Worm (Caenorhabditis elegans): Measurements from ENCODE around the gene F31F6.2.

F31F6.2 gene

DNA sequence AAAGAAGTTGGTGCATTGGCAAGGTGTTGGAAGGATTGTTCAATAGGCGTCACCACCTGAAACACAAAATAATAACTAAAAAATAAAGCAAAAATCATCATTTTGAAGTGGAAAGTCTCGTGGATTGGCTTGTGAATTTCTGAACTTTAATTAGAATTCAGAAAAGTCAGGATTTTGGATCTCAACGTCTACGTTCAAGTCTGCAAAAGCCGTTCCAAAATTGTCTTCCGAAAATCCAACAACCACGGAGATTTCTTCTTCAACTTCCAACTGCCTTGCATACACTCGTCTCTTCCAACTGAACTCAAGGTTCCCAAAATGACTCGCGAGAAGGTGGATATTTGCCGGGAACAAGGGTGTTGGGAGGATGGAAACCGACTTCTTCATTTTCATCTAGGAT is 5.9 kb downstream of the F31F6.2 start, which contains the start of gene C27C12.3 (continued):
- no peak for TF ChIP-seq T26A5.8 (tag; optimal IDR thresholded peaks at IDR 0.05)

DNA sequence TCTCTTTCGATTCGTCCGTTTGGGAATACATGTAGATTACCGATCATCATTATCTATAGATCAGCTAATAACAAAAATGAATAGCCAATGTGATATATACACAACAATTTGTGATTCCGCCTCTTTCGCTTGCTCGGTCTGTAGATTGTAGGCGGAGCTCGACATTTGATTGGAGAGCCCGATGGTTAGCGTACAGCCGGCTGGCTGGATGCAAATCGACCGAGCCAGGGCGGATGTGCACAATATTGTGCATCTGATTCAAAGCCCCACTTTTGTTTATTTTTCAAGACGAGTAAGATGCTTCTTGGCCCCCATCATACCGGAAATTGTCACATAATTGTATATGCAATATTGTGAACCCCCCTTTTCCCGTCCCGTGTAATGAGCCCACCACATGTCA is 9.9 kb downstream of the F31F6.2 start, which contains the start of gene dmd-4:
Gene dmd-4, minus strand, starts transcription at position 101 of the 400 bp plus-strand sequence.
- TF ChIP-seq nhr-27 (tag; optimal IDR thresholded peaks at IDR 0.05) = no peak
- no peak for TF ChIP-seq tbp1 (GFP tag; optimal IDR thresholded peaks at IDR 0.05)
- TF ChIP-seq D2030.7 (GFP tag; IDR thresholded peaks at IDR 0.05) = no peak
- TF ChIP-seq nhr-179 (tag; optimal IDR thresholded peaks at IDR 0.05) = no peak
- no peak for TF ChIP-seq nhr-90 (tag; optimal IDR thresholded peaks at IDR 0.05)
- no peak for TF ChIP-seq egl-18 (GFP tag; IDR thresholded peaks at IDR 0.05)
- TF ChIP-seq nfyb-1 (GFP tag; IDR thresholded peaks at IDR 0.05) = no peak
- no peak for TF ChIP-seq atf-7 (tag; optimal IDR thresholded peaks at IDR 0.05)
- no peak for TF ChIP-seq F52B5.7 (tag; optimal IDR thresholded peaks at IDR 0.05)
- TF ChIP-seq egrh-3 (GFP tag; IDR thresholded peaks at IDR 0.05) = no peak
- TF ChIP-seq sptf-2 (GFP tag; optimal IDR thresholded peaks at IDR 0.05) = no peak

DNA sequence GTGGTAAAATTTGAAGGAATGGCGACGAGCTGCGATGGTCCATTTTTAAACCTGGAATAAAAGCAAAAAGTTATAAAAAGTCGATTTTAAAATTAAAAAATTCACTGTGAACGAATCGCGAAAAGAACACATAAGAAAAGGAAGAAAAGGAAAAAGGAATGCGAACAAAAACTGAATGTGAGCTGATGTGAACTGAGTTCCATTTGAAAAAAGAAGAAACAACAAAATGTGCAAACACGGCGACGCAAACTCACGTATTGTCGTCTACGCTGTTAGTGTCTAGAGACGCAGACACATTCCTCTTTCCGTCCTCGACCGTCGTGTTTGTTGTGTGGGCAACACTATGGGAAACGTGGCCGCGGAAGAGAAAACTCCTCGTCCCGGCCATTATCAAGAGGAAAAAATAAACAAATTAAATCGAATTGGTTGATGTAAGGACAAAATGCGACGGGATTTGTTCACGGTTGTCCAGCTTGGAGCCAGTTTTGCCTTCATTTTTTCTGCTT is 17.9 kb downstream of the F31F6.2 start, which contains the start of the genes C27C12.1 and C27C12.4:
Gene C27C12.1, minus strand, starts transcription at position 51 of the 506 bp plus-strand sequence.
Gene C27C12.4, plus strand, starts transcription at position 375 of the 506 bp plus-strand sequence.
- TF ChIP-seq B0336.3 (GFP tag; IDR thresholded peaks at IDR 0.05) (peak; percentile 50; the same call in 1 of the 2 replicates), F57A8.1 (GFP tag; optimal IDR thresholded peaks at IDR 0.05) (no peak), nhr-80 (tag; optimal IDR thresholded peaks at IDR 0.05) (peak; percentile 83), fkh-3 (tag; optimal IDR thresholded peaks at IDR 0.05) (no peak), nhr-179 (tag; optimal IDR thresholded peaks at IDR 0.05) (no peak), attf-3 (GFP tag; conservative IDR thresholded peaks at IDR 0.05) (no peak), chd-7 (tag; optimal IDR thresholded peaks at IDR 0.05) (peak; percentile 41), ztf-28 (GFP tag; IDR thresholded peaks at IDR 0.05) (no peak), repo-1 (tag; optimal IDR thresholded peaks at IDR 0.05) (no peak), nfyb-1 (GFP tag; IDR thresholded peaks at IDR 0.05) (peak; percentile 57; the same call in 1 of the 2 replicates), akir-1 (GFP tag; optimal IDR thresholded peaks at IDR 0.05) (no peak), D2030.7 (GFP tag; IDR thresholded peaks at IDR 0.05) (no peak), ztf-25 (GFP tag; IDR thresholded peaks at IDR 0.05) (no peak), cebp-2 (GFP tag; IDR thresholded peaks at IDR 0.05) (no peak), ama-1 (optimal IDR thresholded peaks at IDR 0.05) (no peak), ama-1 (GFP tag; optimal IDR thresholded peaks at IDR 0.05) (no peak), tlf-1 (GFP tag; optimal IDR thresholded peaks at IDR 0.05) (peak; percentile 10), nfya-1 (tag; optimal IDR thresholded peaks at IDR 0.05; ENCODE audit: borderline replicate concordance, insufficient read depth) (no peak), hsf-1 (GFP tag; IDR thresholded peaks at IDR 0.05) (no peak), hlh-12 (tag; optimal IDR thresholded peaks at IDR 0.05) (no peak), T26A5.8 (tag; optimal IDR thresholded peaks at IDR 0.05) (no peak), F23B12.7 (tag; optimal IDR thresholded peaks at IDR 0.05; ENCODE audit: insufficient read depth) (no peak), dpff-1 (tag; optimal IDR thresholded peaks at IDR 0.05) (no peak), dox-1 (GFP tag; IDR thresholded peaks at IDR 0.05) (peak; percentile 77), lsy-27 (tag; optimal IDR thresholded peaks at IDR 0.05; ENCODE audit: borderline replicate concordance, insufficient read depth) (no peak), hlh-26 (GFP tag; conservative IDR thresholded peaks at IDR 0.05) (no peak), ceh-91 (GFP tag; IDR thresholded peaks at IDR 0.05) (no peak), madf-6 (GFP tag; IDR thresholded peaks at IDR 0.05) (no peak), nfya-2 (GFP tag; IDR thresholded peaks at IDR 0.05) (no peak), F33H1.4 (GFP tag; IDR thresholded peaks at IDR 0.05) (no peak), ccch-3 (GFP tag; optimal IDR thresholded peaks at IDR 0.05) (no peak), pha-4 (tag; optimal IDR thresholded peaks at IDR 0.05) (peak; percentile 57), ztf-3 (GFP tag; optimal IDR thresholded peaks at IDR 0.05) (no peak), K12H6.12 (tag; optimal IDR thresholded peaks at IDR 0.05) (peak; percentile 75), nhr-120 (GFP tag; IDR thresholded peaks at IDR 0.05) (no peak), zfh-2 (GFP tag; conservative IDR thresholded peaks at IDR 0.05) (no peak), ZK185.1 (tag; optimal IDR thresholded peaks at IDR 0.05; ENCODE audit: poor library complexity, severe bottlenecking) (peak; percentile 90), aptf-2 (GFP tag; conservative IDR thresholded peaks at IDR 0.05) (no peak), F52B5.7 (tag; optimal IDR thresholded peaks at IDR 0.05) (no peak)
